Fruit fly (Drosophila melanogaster) whole organism, embryonic: ENCODE measurements around the gene Srp19.
A peak's percentile ranks its signal among the peaks of the same experiment; 100 is the strongest.

Experiments used
- Adf1 ChIP-seq: fragments of 200-800 bp; sonication (Bioruptor generic); IDR thresholded peaks from 2 replicates; pipeline ENCODE4 v1.3.6; 2022; ENCODE audit warnings: missing biosample characterization, missing genetic modification characterization
- Asciz ChIP-seq: fragments of 200-800 bp; sonication (Bioruptor generic); optimal IDR thresholded peaks from 2 replicates; lab custom pipeline; 2017; ENCODE audit warnings: missing biosample characterization, mild to moderate bottlenecking, missing genetic modification characterization, missing genetic modification reagents
- Atf-2 ChIP-seq: fragments of 200-800 bp; sonication (Bioruptor generic); optimal IDR thresholded peaks from 2 replicates; lab custom pipeline; 2016; ENCODE audit warnings: missing biosample characterization, missing genetic modification characterization
- Atf6 ChIP-seq: fragments of 200-800 bp; sonication (Bioruptor generic); IDR thresholded peaks from 2 replicates; pipeline ENCODE4 v1.3.6; 2022; ENCODE audit warnings: missing biosample characterization, missing genetic modification characterization
- Bdp1 ChIP-seq: fragments of 200-800 bp; sonication (Bioruptor generic); optimal IDR thresholded peaks from 3 replicates; lab custom pipeline; 2016; ENCODE audit warnings: missing biosample characterization, missing genetic modification characterization
- BtbVII ChIP-seq: fragments of 200-800 bp; sonication (Bioruptor generic); optimal IDR thresholded peaks from 3 replicates; lab custom pipeline; 2017; ENCODE audit warnings: missing biosample characterization, mild to moderate bottlenecking, missing genetic modification characterization
- CG10543 ChIP-seq: fragments of 200-800 bp; sonication (Bioruptor generic); optimal IDR thresholded peaks from 3 replicates; lab custom pipeline; 2017; ENCODE audit warnings: missing biosample characterization, mild to moderate bottlenecking, missing genetic modification characterization, moderate library complexity
- CG10565 ChIP-seq: fragments of 200-800 bp; sonication (Bioruptor generic); optimal IDR thresholded peaks from 3 replicates; lab custom pipeline; 2016; ENCODE audit warnings: missing biosample characterization, mild to moderate bottlenecking, missing genetic modification characterization
- CG10654 ChIP-seq: fragments of 200-800 bp; sonication (Bioruptor generic); optimal IDR thresholded peaks from 2 replicates; lab custom pipeline; 2016; ENCODE audit warnings: missing biosample characterization, missing genetic modification characterization
- CG11504 ChIP-seq: fragments of 200-800 bp; sonication (Bioruptor generic); optimal IDR thresholded peaks from 3 replicates; lab custom pipeline; 2019; ENCODE audit warnings: missing biosample characterization, mild to moderate bottlenecking, missing genetic modification characterization, moderate library complexity
- CG12769 ChIP-seq: fragments of 200-800 bp; sonication (Bioruptor generic); optimal IDR thresholded peaks from 2 replicates; lab custom pipeline; 2019; ENCODE audit warnings: missing biosample characterization, mild to moderate bottlenecking, missing genetic modification characterization, moderate library complexity
- CG13775 ChIP-seq: fragments of 200-800 bp; sonication (Bioruptor generic); optimal IDR thresholded peaks from 3 replicates; lab custom pipeline; 2017; ENCODE audit warnings: missing biosample characterization, mild to moderate bottlenecking, missing genetic modification characterization
- CG15696 ChIP-seq: fragments of 200-800 bp; sonication (Bioruptor generic); optimal IDR thresholded peaks from 2 replicates; lab custom pipeline; 2019; ENCODE audit warnings: missing biosample characterization, mild to moderate bottlenecking, missing genetic modification characterization, moderate library complexity
- CG16779 ChIP-seq: fragments of 200-800 bp; sonication (Bioruptor generic); IDR thresholded peaks from 2 replicates; pipeline ENCODE4 v1.3.6; 2022; ENCODE audit warnings: missing biosample characterization, missing genetic modification characterization
- CG17802 ChIP-seq: fragments of 200-800 bp; sonication (Bioruptor generic); optimal IDR thresholded peaks from 2 replicates; lab custom pipeline; 2018; ENCODE audit warnings: missing biosample characterization, mild to moderate bottlenecking, missing genetic modification characterization, moderate library complexity
- CG18476 ChIP-seq: fragments of 200-800 bp; sonication (Bioruptor generic); optimal IDR thresholded peaks from 2 replicates; lab custom pipeline; 2016; ENCODE audit warnings: missing biosample characterization, mild to moderate bottlenecking, missing genetic modification characterization
- CG2678 ChIP-seq: fragments of 200-800 bp; sonication (Bioruptor generic); optimal IDR thresholded peaks from 3 replicates; lab custom pipeline; 2019; ENCODE audit warnings: missing biosample characterization, mild to moderate bottlenecking, missing genetic modification characterization, moderate library complexity
- CG31441 ChIP-seq: fragments of 200-800 bp; sonication (Bioruptor generic); IDR thresholded peaks from 2 replicates; pipeline ENCODE4 v1.3.6; 2022; ENCODE audit warnings: missing biosample characterization, missing genetic modification characterization
- CG3163 ChIP-seq: fragments of 200-800 bp; sonication (Bioruptor generic); optimal IDR thresholded peaks from 3 replicates; lab custom pipeline; 2016; ENCODE audit warnings: missing biosample characterization, missing genetic modification characterization
- CG5180 ChIP-seq: fragments of 200-800 bp; sonication (Bioruptor generic); optimal IDR thresholded peaks from 3 replicates; lab custom pipeline; 2017; ENCODE audit warnings: missing biosample characterization, missing genetic modification characterization, mild to moderate bottlenecking, moderate library complexity, missing genetic modification reagents
- CG7357 ChIP-seq: fragments of 200-800 bp; sonication (Bioruptor generic); IDR thresholded peaks from 3 replicates; pipeline ENCODE4 v1.3.6; 2022; ENCODE audit warnings: missing biosample characterization, missing genetic modification characterization
- CG7372 ChIP-seq: fragments of 200-800 bp; sonication (Bioruptor generic); IDR thresholded peaks from 2 replicates; pipeline ENCODE4 v1.3.6; 2022; ENCODE audit warnings: missing biosample characterization, missing genetic modification characterization
- CG8765 ChIP-seq: fragments of 200-800 bp; sonication (Bioruptor generic); IDR thresholded peaks from 2 replicates; pipeline ENCODE4 v1.3.6; 2022; ENCODE audit warnings: missing biosample characterization, missing genetic modification characterization
- Deaf1 ChIP-seq: fragments of 200-800 bp; optimal IDR thresholded peaks from 3 replicates; lab custom pipeline; 2019; ENCODE audit warnings: missing biosample characterization, mild to moderate bottlenecking, missing genetic modification characterization, moderate library complexity
- Doc3 ChIP-seq: fragments of 200-800 bp; sonication (Bioruptor generic); IDR thresholded peaks from 3 replicates; pipeline ENCODE4 v1.3.6; 2022; ENCODE audit warnings: missing biosample characterization, missing genetic modification characterization; ENCODE audit not compliant: partially characterized antibody
- Dp ChIP-seq: fragments of 200-800 bp; sonication (Bioruptor generic); optimal IDR thresholded peaks from 2 replicates; lab custom pipeline; 2018; ENCODE audit warnings: missing biosample characterization, mild to moderate bottlenecking, missing genetic modification characterization, moderate library complexity
- Ets65A ChIP-seq: fragments of 200-800 bp; sonication (Bioruptor generic); peaks from one replicate; lab custom pipeline; 2016; ENCODE audit warnings: missing biosample characterization, missing genetic modification characterization
- Fer3 ChIP-seq: fragments of 200-800 bp; sonication (Bioruptor generic); optimal IDR thresholded peaks from 2 replicates; lab custom pipeline; 2018; ENCODE audit warnings: missing biosample characterization, mild to moderate bottlenecking, missing genetic modification characterization, moderate library complexity
- Jarid2 ChIP-seq: fragments of 200-800 bp; sonication (Bioruptor generic); optimal IDR thresholded peaks from 3 replicates; lab custom pipeline; 2017; ENCODE audit warnings: mild to moderate bottlenecking, missing biosample characterization, missing genetic modification reagents, missing genetic modification characterization
- Mrtf ChIP-seq: fragments of 200-800 bp; sonication (Bioruptor generic); IDR thresholded peaks from 3 replicates; pipeline ENCODE4 v1.3.6; 2022; ENCODE audit warnings: missing biosample characterization, missing genetic modification characterization
- Rfx ChIP-seq: fragments of 200-800 bp; sonication (Bioruptor generic); IDR thresholded peaks from 2 replicates; pipeline ENCODE4 v1.3.6; 2022; ENCODE audit warnings: missing biosample characterization, missing genetic modification characterization
- Scr ChIP-seq: fragments of 200-800 bp; sonication (Bioruptor generic); IDR thresholded peaks from 2 replicates; pipeline ENCODE4 v1.3.6; 2022; ENCODE audit warnings: missing biosample characterization, missing genetic modification characterization; ENCODE audit not compliant: partially characterized antibody
- Ssrp ChIP-seq: fragments of 200-800 bp; sonication (Bioruptor generic); optimal IDR thresholded peaks from 2 replicates; lab custom pipeline; 2018; ENCODE audit warnings: missing biosample characterization, mild to moderate bottlenecking, missing genetic modification characterization, moderate library complexity
- Trl ChIP-seq, 3 experiments: fragments of >200 bp in 2 of 3; fragments of 200-800 bp in 1 of 3; sonication (Bioruptor generic) in 1 of 3; optimal IDR thresholded peaks; 2 replicates in 1 of 3; 3 replicates in 2 of 3; lab custom pipeline; 2016 to 2017; ENCODE audit warnings: missing biosample characterization in 1 of 3, missing genetic modification characterization in 1 of 3
- abd-A ChIP-seq: fragments of 200-800 bp; sonication (Bioruptor generic); optimal IDR thresholded peaks from 3 replicates; lab custom pipeline; 2019; ENCODE audit warnings: missing biosample characterization, mild to moderate bottlenecking, missing genetic modification characterization, moderate library complexity
- cad ChIP-seq: fragments of >200 bp; optimal IDR thresholded peaks from 2 replicates; lab custom pipeline; 2017; ENCODE audit warnings: missing biosample characterization, missing genetic modification characterization
- cg ChIP-seq: fragments of 200-800 bp; sonication (Bioruptor generic); optimal IDR thresholded peaks from 3 replicates; lab custom pipeline; 2019; ENCODE audit warnings: missing biosample characterization, mild to moderate bottlenecking, missing genetic modification characterization, moderate library complexity
- fd96Cb ChIP-seq: fragments of 200-800 bp; sonication (Bioruptor generic); optimal IDR thresholded peaks from 2 replicates; lab custom pipeline; 2018; ENCODE audit warnings: missing biosample characterization, mild to moderate bottlenecking, missing genetic modification characterization, moderate library complexity
- fru ChIP-seq: fragments of >200 bp; optimal IDR thresholded peaks from 2 replicates; lab custom pipeline; 2017
- gsb-n ChIP-seq: fragments of 200-800 bp; sonication (Bioruptor generic); optimal IDR thresholded peaks from 3 replicates; lab custom pipeline; 2018; ENCODE audit warnings: missing biosample characterization, mild to moderate bottlenecking, missing genetic modification characterization
- otp ChIP-seq: fragments of 200-800 bp; sonication (Bioruptor generic); IDR thresholded peaks from 3 replicates; pipeline ENCODE4, ENCODE4 v1.3.6; 2022; ENCODE audit warnings: missing biosample characterization, missing genetic modification characterization
- sc ChIP-seq, 3 experiments: fragments of >200 bp in 2 of 3; fragments of 200-800 bp in 1 of 3; sonication (Bioruptor generic) in 1 of 3; optimal IDR thresholded peaks; 2 replicates in 2 of 3; 3 replicates in 1 of 3; lab custom pipeline; 2017; ENCODE audit warnings: mild to moderate bottlenecking in 1 of 3, missing biosample characterization in 1 of 3, missing genetic modification characterization in 1 of 3, missing genetic modification reagents in 1 of 3
- scrt ChIP-seq: fragments of 200-800 bp; sonication (Bioruptor generic); optimal IDR thresholded peaks from 2 replicates; lab custom pipeline; 2018; ENCODE audit warnings: missing biosample characterization, mild to moderate bottlenecking, missing genetic modification characterization, moderate library complexity
- tx ChIP-seq: fragments of 200-800 bp; sonication (Bioruptor generic); optimal IDR thresholded peaks from 2 replicates; lab custom pipeline; 2016; ENCODE audit warnings: missing biosample characterization, missing genetic modification characterization
- vvl ChIP-seq: fragments of 200-800 bp; sonication (Bioruptor generic); IDR thresholded peaks from 2 replicates; pipeline ENCODE4 v1.3.6; 2022; ENCODE audit warnings: missing biosample characterization, missing genetic modification characterization
- zen2 ChIP-seq: fragments of 200-800 bp; sonication (Bioruptor generic); IDR thresholded peaks from 3 replicates; pipeline ENCODE4 v1.3.6; 2022; ENCODE audit warnings: missing biosample characterization, missing genetic modification characterization; ENCODE audit not compliant: partially characterized antibody
- zf30C ChIP-seq: fragments of 200-800 bp; sonication (Bioruptor generic); optimal IDR thresholded peaks from 3 replicates; lab custom pipeline; 2018; ENCODE audit warnings: missing biosample characterization, mild to moderate bottlenecking, missing genetic modification characterization

Gene Srp19

dm6 chr3L:7314133-7314532 lies 33.7 kb downstream of the Srp19 start (continued):
- TF ChIP-seq CG12769 (no peak), Deaf1 (tag; lab: Kevin White, UChicago) (peak; percentile 15), CG2678 (peak; percentile 42)
- TF ChIP-seq, all 482 proteins: peak for 15

dm6 chr3L:7313559-7314132 lies 34.2 kb downstream of the Srp19 start:
- TF ChIP-seq CG7372 (GFP tag; lab: Robert Waterston, UW) (no peak), Doc3 (GFP tag; lab: Robert Waterston, UW) (no peak), gsb-n (tag; lab: Kevin White, UChicago) (no peak), CG10565 (GFP tag; lab: Kevin White, UChicago) (no peak), BtbVII (GFP tag; lab: Kevin White, UChicago) (no peak), Fer3 (no peak), CG3163 (peak; percentile 17), CG5180 (no peak), fru (lab: Kevin White, UChicago) (no peak), Bdp1 (GFP tag; lab: Kevin White, UChicago) (no peak), CG10543 (no peak), Trl (optimal IDR thresholded peaks at IDR 0.05; lab: Kevin White, UChicago) (peak; percentile 41 to 77), Trl (GFP tag; optimal IDR thresholded peaks at IDR 0.05; lab: Kevin White, UChicago) (no peak), scrt (GFP tag; lab: Kevin White, UChicago) (peak; percentile 91), cad (no peak), sc (optimal IDR thresholded peaks at IDR 0.05; lab: Kevin White, UChicago) (no peak), sc (GFP tag; optimal IDR thresholded peaks at IDR 0.05; lab: Kevin White, UChicago) (no peak), fd96Cb (no peak), Scr (GFP tag; lab: Robert Waterston, UW) (no peak), Ets65A (GFP tag; lab: Kevin White, UChicago) (peak; percentile 6), Mrtf (GFP tag; lab: Robert Waterston, UW) (no peak), CG13775 (GFP tag; lab: Kevin White, UChicago) (no peak), Atf6 (GFP tag; lab: Robert Waterston, UW) (no peak), cg (GFP tag; lab: Kevin White, UChicago) (peak; percentile 4), vvl (GFP tag; lab: Robert Waterston, UW) (no peak), CG7357 (GFP tag; lab: Robert Waterston, UW) (no peak), CG17802 (tag; lab: Kevin White, UChicago) (no peak), CG11504 (tag; lab: Kevin White, UChicago) (no peak), Rfx (GFP tag; lab: Robert Waterston, UW) (0 out of 2 replicates have a peak, but pooled peaks have one; percentile 12), CG31441 (GFP tag; lab: Robert Waterston, UW) (no peak)

- TF ChIP-seq Dp (GFP tag; lab: Kevin White, UChicago): no peak
- TF ChIP-seq CG8765 (GFP tag; lab: Robert Waterston, UW): no peak
- TF ChIP-seq abd-A: peak; percentile 15
- no peak for TF ChIP-seq CG18476 (GFP tag; lab: Kevin White, UChicago)
- peak; percentile 15; the same call in 1 of the 2 replicates for TF ChIP-seq Adf1 (GFP tag; lab: Robert Waterston, UW)
- TF ChIP-seq zf30C: no peak
- 0 out of 3 replicates have a peak, but pooled peaks have one; percentile 21 for TF ChIP-seq otp
- TF ChIP-seq CG15696: no peak
- no peak for TF ChIP-seq Ssrp (tag; lab: Kevin White, UChicago)
- peak; percentile 53; the same call in 1 of the 2 replicates for TF ChIP-seq CG16779
- TF ChIP-seq Deaf1 (tag; lab: Kevin White, UChicago): peak; percentile 10
- peak; percentile 3 for TF ChIP-seq Jarid2 (GFP tag; lab: Kevin White, UChicago)
- TF ChIP-seq Atf-2 (GFP tag; lab: Kevin White, UChicago): no peak
- no peak for TF ChIP-seq tx
- TF ChIP-seq Asciz (GFP tag; lab: Kevin White, UChicago): no peak
- TF ChIP-seq Trl (optimal IDR thresholded peaks at IDR 0.05; lab: Kevin White, UChicago): peak; percentile 38 to 58
- TF ChIP-seq Trl (GFP tag; optimal IDR thresholded peaks at IDR 0.05; lab: Kevin White, UChicago): no peak
- TF ChIP-seq CG10654: no peak
- 0 out of 3 replicates have a peak, but pooled peaks have one; percentile 6 for TF ChIP-seq zen2 (GFP tag; lab: Robert Waterston, UW)
These were observed 35.1 kb downstream of the Srp19 start, which contains the start of gene unc-13-4A for dm6 chr3L:7312754-7313153. Gene unc-13-4A (minus strand): TSS chr3L:7312896.
